Worm (Caenorhabditis elegans) whole organism, young adult: ENCODE results near the gene sft-1.
A peak's percentile ranks its signal among the peaks of the same experiment; 100 is the strongest.

ENCODE experiments used
- D2030.7 ChIP-seq: fragments of 200-800 bp; sonication (Bioruptor generic); IDR thresholded peaks from 2 replicates; pipeline ENCODE4 v1.3.6; 2022; ENCODE audit warnings: missing genetic modification reagents, missing genetic modification characterization, missing compliant biosample characterization
- F57A8.1 ChIP-seq: fragments of 200-800 bp; sonication (Bioruptor generic); optimal IDR thresholded peaks from 2 replicates; lab custom pipeline; 2018; ENCODE audit warnings: mild to moderate bottlenecking, missing genetic modification characterization, moderate library complexity, missing compliant biosample characterization
- K12H6.12 ChIP-seq: fragments of 200-800 bp; sonication (Bioruptor generic); optimal IDR thresholded peaks from 2 replicates; lab custom pipeline; 2018; ENCODE audit warnings: mild to moderate bottlenecking, missing genetic modification characterization, missing compliant biosample characterization
- Y53F4B.3 ChIP-seq: fragments of 200-800 bp; sonication (Bioruptor generic); IDR thresholded peaks from 2 replicates; pipeline ENCODE4 v1.3.6; 2022; ENCODE audit warnings: missing genetic modification reagents, missing genetic modification characterization, missing compliant biosample characterization
- Y53G8AR.9 ChIP-seq: fragments of 200-800 bp; sonication (Bioruptor generic); conservative IDR thresholded peaks from 2 replicates; pipeline ENCODE4 v1.3.6; 2022; ENCODE audit warnings: missing genetic modification reagents, missing genetic modification characterization, missing compliant biosample characterization
- Y79H2A.3 ChIP-seq: fragments of 200-800 bp; sonication (Bioruptor generic); conservative IDR thresholded peaks from 2 replicates; pipeline ENCODE4 v1.3.6; 2022; ENCODE audit warnings: missing genetic modification reagents, missing genetic modification characterization, missing compliant biosample characterization
- Y95B8A.8 ChIP-seq: fragments of 200-800 bp; sonication (Bioruptor generic); IDR thresholded peaks from 2 replicates; pipeline ENCODE4 v1.3.6; 2022; ENCODE audit warnings: missing genetic modification reagents, missing genetic modification characterization, missing compliant biosample characterization
- ama-1 ChIP-seq, 3 experiments: fragments of 150-350 bp in 1 of 3; sonication (generic microtip) in 2 of 3; optimal IDR thresholded peaks; 2 replicates each; lab custom pipeline; 2014 to 2018; ENCODE audit warnings: missing biosample characterization in 2 of 3, missing genetic modification characterization in 2 of 3, missing genetic modification reagents in 2 of 3
- atf-7 ChIP-seq: sonication (generic microtip); optimal IDR thresholded peaks from 2 replicates; lab custom pipeline; 2017; ENCODE audit warnings: mild to moderate bottlenecking, missing genetic modification characterization, missing compliant biosample characterization
- attf-5 ChIP-seq: fragments of 200-800 bp; sonication (Bioruptor generic); optimal IDR thresholded peaks from 2 replicates; lab custom pipeline; 2018; ENCODE audit warnings: mild to moderate bottlenecking, missing genetic modification characterization, missing compliant biosample characterization
- attf-6 ChIP-seq: fragments of 200-800 bp; sonication (Bioruptor generic); IDR thresholded peaks from 2 replicates; pipeline ENCODE4 v1.3.6; 2022; ENCODE audit warnings: missing genetic modification reagents, missing genetic modification characterization, missing compliant biosample characterization
- cebp-1 ChIP-seq, 2 experiments: fragments of 200-800 bp in 1 of 2; sonication (Bioruptor generic) in 1 of 2; sonication (generic microtip) in 1 of 2; IDR thresholded peaks in 1 of 2; optimal IDR thresholded peaks in 1 of 2; 2 replicates each; pipeline versions ENCODE4 v1.3.6 to Lab custom; 2017 to 2022; ENCODE audit warnings: missing compliant biosample characterization in 2 of 2, missing genetic modification characterization in 2 of 2, mild to moderate bottlenecking in 1 of 2, missing genetic modification reagents in 1 of 2, moderate library complexity in 1 of 2
- cebp-2 ChIP-seq: fragments of 200-800 bp; sonication (Bioruptor generic); IDR thresholded peaks from 2 replicates; pipeline ENCODE4 v1.3.6; 2022; ENCODE audit warnings: missing genetic modification characterization, missing compliant biosample characterization
- dox-1 ChIP-seq: fragments of 200-800 bp; sonication (Bioruptor generic); IDR thresholded peaks from 2 replicates; pipeline ENCODE4 v1.3.6; 2022; ENCODE audit warnings: missing genetic modification reagents, missing genetic modification characterization, missing compliant biosample characterization
- dpl-1 ChIP-seq: fragments of 150-350 bp; optimal IDR thresholded peaks from 2 replicates; lab custom pipeline; 2014; ENCODE audit warnings: missing biosample characterization, missing genetic modification reagents, missing genetic modification characterization
- ekl-4 ChIP-seq: fragments of 200-800 bp; sonication (Bioruptor generic); IDR thresholded peaks from 2 replicates; pipeline ENCODE4 v1.3.6; 2022; ENCODE audit warnings: missing genetic modification reagents, missing genetic modification characterization, missing compliant biosample characterization
- fkh-3 ChIP-seq: sonication (generic microtip); optimal IDR thresholded peaks from 2 replicates; lab custom pipeline; 2016; ENCODE audit warnings: mild to moderate bottlenecking, missing genetic modification characterization, missing compliant biosample characterization
- him-1 ChIP-seq: sonication (generic microtip); optimal IDR thresholded peaks from 2 replicates; lab custom pipeline; 2016; ENCODE audit warnings: missing genotype, missing genetic modification reagents, missing genetic modification characterization, missing compliant biosample characterization
- hmg-1.2 ChIP-seq: fragments of 200-800 bp; sonication (Bioruptor generic); IDR thresholded peaks from 2 replicates; pipeline ENCODE4 v1.3.6; 2022; ENCODE audit warnings: missing genetic modification reagents, missing genetic modification characterization, missing compliant biosample characterization
- lag-1 ChIP-seq: fragments of 200-800 bp; sonication (Bioruptor generic); IDR thresholded peaks from 2 replicates; pipeline ENCODE4 v1.3.6; 2022; ENCODE audit warnings: missing genetic modification reagents, missing genetic modification characterization, missing compliant biosample characterization
- lin-35 ChIP-seq, 3 experiments: fragments of 150-350 bp in 2 of 3; sonication (generic microtip) in 1 of 3; optimal IDR thresholded peaks; 2 replicates each; lab custom pipeline; 2014 to 2018; ENCODE audit warnings: missing biosample characterization in 3 of 3, missing genetic modification characterization in 3 of 3, missing genetic modification reagents in 3 of 3
- madf-8 ChIP-seq: fragments of 200-800 bp; sonication (Bioruptor generic); conservative IDR thresholded peaks from 2 replicates; pipeline ENCODE4 v1.3.6; 2022; ENCODE audit warnings: missing genetic modification reagents, missing genetic modification characterization, missing compliant biosample characterization
- nhr-80 ChIP-seq: sonication (generic microtip); optimal IDR thresholded peaks from 2 replicates; lab custom pipeline; 2016; ENCODE audit warnings: missing genetic modification characterization, missing compliant biosample characterization
- snpc-4 ChIP-seq, 5 experiments: fragments of 150-350 bp in 1 of 5; sonication (generic microtip) in 4 of 5; optimal IDR thresholded peaks; 2 replicates each; lab custom pipeline; 2014 to 2018; ENCODE audit warnings: missing genetic modification characterization in 5 of 5, missing biosample characterization in 3 of 5, antibody characterized with exemption in 2 of 5, mild to moderate bottlenecking in 2 of 5, missing compliant biosample characterization in 2 of 5, missing genotype in 2 of 5, moderate library complexity in 2 of 5, missing genetic modification reagents in 1 of 5
- tbx-9 ChIP-seq: sonication (generic microtip); optimal IDR thresholded peaks from 2 replicates; lab custom pipeline; 2016; ENCODE audit warnings: borderline replicate concordance, missing genetic modification characterization, inconsistent platforms, missing compliant biosample characterization
- tlf-1 ChIP-seq: fragments of 200-800 bp; sonication (Bioruptor generic); optimal IDR thresholded peaks from 2 replicates; lab custom pipeline; 2018; ENCODE audit warnings: mild to moderate bottlenecking, missing genetic modification characterization, missing compliant biosample characterization
- unc-62 ChIP-seq: fragments of 150-350 bp; optimal IDR thresholded peaks from 2 replicates; lab custom pipeline; 2014; ENCODE audit warnings: missing biosample characterization, missing genetic modification reagents, missing genetic modification characterization
- xnd-1 ChIP-seq: sonication (generic microtip); optimal IDR thresholded peaks from 2 replicates; lab custom pipeline; 2016; ENCODE audit warnings: missing genotype, missing genetic modification reagents, missing genetic modification characterization, missing compliant biosample characterization
- ztf-28 ChIP-seq: fragments of 200-800 bp; sonication (Bioruptor generic); IDR thresholded peaks from 2 replicates; pipeline ENCODE4 v1.3.6; 2022; ENCODE audit warnings: missing genetic modification reagents, missing genetic modification characterization, missing compliant biosample characterization

The sft-1 gene

ce11 chrIII:3127074-3127596 lies 40.7 kb downstream of the sft-1 start, which contains the start of gene nipa-1 (continued):
- TF ChIP-seq xnd-1 (tag; lab: Kevin White, UChicago) (peak; percentile 95), snpc-4 (GFP tag; optimal IDR thresholded peaks at IDR 0.05; lab: Kevin White, UChicago) (no peak), snpc-4 (tag; optimal IDR thresholded peaks at IDR 0.05; lab: Kevin White, UChicago) (no peak), atf-7 (no peak), dox-1 (GFP tag; lab: Robert Waterston, UW) (no peak), dpl-1 (peak; percentile 20), Y53F4B.3 (GFP tag; lab: Robert Waterston, UW) (no peak), madf-8 (GFP tag; lab: Robert Waterston, UW) (peak; percentile 74)

DNA sequence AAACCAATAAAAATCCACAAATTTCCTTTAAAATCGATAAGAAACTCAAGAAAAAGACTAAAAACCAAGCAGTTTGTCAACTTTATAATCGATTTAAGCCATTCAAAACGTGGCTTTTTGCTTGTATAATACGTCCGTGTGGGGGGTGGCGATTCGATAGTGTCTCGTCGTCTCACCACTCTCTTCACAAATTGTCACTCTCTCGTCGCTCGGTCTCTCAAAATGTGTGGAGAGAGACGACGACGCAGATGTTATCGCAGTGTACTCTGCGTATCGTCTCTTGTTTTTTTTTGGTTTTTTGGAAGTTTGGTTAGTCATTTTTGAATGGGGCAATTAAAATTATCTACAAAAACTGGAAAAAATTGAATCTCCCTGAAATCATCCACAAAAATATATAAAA lies 41.1 kb downstream of the sft-1 start:
- TF ChIP-seq attf-6 (GFP tag; lab: Robert Waterston, UW) (no peak), D2030.7 (no peak), Y53F4B.3 (GFP tag; lab: Robert Waterston, UW) (no peak), ztf-28 (no peak), hmg-1.2 (GFP tag; lab: Robert Waterston, UW) (peak; percentile 75; the same call in 1 of the 2 replicates), atf-7 (no peak), attf-5 (GFP tag; lab: Kevin White, UChicago) (peak; percentile 27), tlf-1 (GFP tag; lab: Kevin White, UChicago) (no peak), cebp-1 (GFP tag; IDR thresholded peaks at IDR 0.05; lab: Robert Waterston, UW) (no peak), cebp-1 (tag; optimal IDR thresholded peaks at IDR 0.05; lab: Kevin White, UChicago) (peak; percentile 25), nhr-80 (tag; lab: Kevin White, UChicago) (peak; percentile 64)

DNA sequence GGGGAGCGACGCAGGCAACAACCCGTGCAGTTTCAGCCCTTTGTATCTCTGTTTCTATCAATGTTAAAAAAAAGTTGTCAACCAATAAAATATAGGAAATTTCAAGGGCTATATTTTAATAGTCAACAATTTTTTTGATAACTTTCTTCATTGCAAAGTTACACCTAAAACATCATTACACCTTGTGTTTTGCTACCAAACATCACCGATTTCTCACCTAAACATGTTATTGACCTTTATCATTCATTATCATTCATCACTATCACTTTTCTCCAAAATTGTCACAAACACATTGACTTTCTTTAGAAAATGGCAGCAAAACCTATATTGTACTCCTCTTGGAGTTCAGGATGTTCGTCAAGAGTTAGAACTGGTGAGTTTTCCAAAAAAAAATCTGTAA lies 42.6 kb downstream of the sft-1 start, which contains the start of gene Y53G8B.1:
Gene Y53G8B.1 (plus strand): TSS at position 242 of the 400 bp plus-strand sequence.
- no peak for TF ChIP-seq ztf-28
- TF ChIP-seq, all 124 proteins: peak for 0

DNA sequence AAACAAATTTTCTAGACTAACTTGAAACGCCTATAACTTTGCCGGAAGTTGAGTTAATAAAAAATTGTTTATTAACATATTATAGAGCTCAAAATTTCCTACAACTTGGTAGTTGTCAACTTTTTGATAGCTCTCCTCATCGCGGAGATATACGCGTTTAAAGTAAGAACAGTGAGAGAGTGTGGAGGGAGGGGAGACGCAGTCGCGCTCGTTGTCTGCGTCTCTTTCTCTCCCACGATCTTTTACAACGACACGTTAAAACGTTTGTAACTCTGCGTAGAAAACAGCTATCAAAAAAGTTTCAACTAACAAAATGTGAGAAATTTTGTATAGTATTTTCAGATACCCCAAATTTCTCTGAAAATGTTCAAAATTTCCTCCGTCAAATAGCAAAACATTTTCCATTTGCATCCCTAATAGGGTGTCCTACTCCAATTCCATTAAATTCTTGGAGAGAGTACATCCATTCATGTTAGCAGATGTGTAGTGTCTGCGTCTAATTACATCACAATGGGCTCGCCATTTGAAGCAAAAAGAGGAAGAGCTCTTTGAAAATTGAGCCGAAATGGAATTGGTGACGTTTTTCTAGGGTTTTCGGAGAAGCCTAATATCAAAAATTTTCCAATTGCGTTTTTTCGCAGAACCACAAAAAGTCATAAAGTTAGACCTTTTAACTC lies 50.0 kb downstream of the sft-1 start:
- TF ChIP-seq lin-35 (GFP tag; optimal IDR thresholded peaks at IDR 0.05; lab: Kevin White, UChicago): no peak
- TF ChIP-seq hmg-1.2 (GFP tag; lab: Robert Waterston, UW): peak; percentile 57
- TF ChIP-seq, all 124 proteins: peak for 1

DNA sequence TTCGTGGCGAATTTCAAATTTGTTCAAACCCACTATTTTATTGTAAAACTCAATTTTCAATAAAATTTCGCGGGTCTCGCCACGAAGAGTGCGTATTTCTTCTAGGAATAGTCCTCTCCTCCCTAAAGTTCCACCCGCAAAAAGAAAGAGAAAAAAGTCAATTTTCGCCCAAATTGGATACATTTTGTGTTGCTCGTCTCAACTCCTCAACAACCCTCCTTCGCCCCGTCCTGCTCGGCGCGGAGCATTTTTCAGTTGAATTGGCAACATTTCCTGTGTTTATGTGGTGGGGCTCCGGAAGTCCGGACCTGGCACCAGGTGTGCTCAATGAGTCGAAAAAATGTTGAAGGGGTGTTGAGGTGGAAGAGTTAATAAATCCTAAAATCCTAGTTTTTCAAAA lies 51.6 kb downstream of the sft-1 start:
- TF ChIP-seq F57A8.1 (GFP tag; lab: Kevin White, UChicago) (no peak), unc-62 (GFP tag; lab: Kevin White, UChicago) (no peak), him-1 (tag; lab: Kevin White, UChicago) (no peak), tbx-9 (tag; lab: Kevin White, UChicago) (no peak), Y79H2A.3 (GFP tag; lab: Robert Waterston, UW) (no peak), D2030.7 (no peak), Y95B8A.8 (GFP tag; lab: Robert Waterston, UW) (no peak), fkh-3 (tag; lab: Kevin White, UChicago) (no peak), ama-1 (optimal IDR thresholded peaks at IDR 0.05; lab: Kevin White, UChicago) (no peak), ama-1 (GFP tag; optimal IDR thresholded peaks at IDR 0.05; lab: Kevin White, UChicago) (no peak), ekl-4 (no peak), attf-5 (GFP tag; lab: Kevin White, UChicago) (no peak), K12H6.12 (tag; lab: Kevin White, UChicago) (no peak), lag-1 (GFP tag; lab: Robert Waterston, UW) (no peak), Y53G8AR.9 (GFP tag; lab: Robert Waterston, UW) (no peak), dpl-1 (no peak), cebp-2 (GFP tag; lab: Robert Waterston, UW) (no peak)
